Fruit fly (Drosophila melanogaster) whole organism, prepupa: ENCODE data around the gene CG13930.

ENCODE experiments used
- CG32006 ChIP-seq: fragments of 200-800 bp; sonication (Bioruptor generic); optimal IDR thresholded peaks from 3 replicates; lab custom pipeline; 2017; ENCODE audit warnings: missing biosample characterization, mild to moderate bottlenecking, missing genetic modification characterization
- CG8319 ChIP-seq: fragments of 200-800 bp; sonication (Bioruptor generic); optimal IDR thresholded peaks from 3 replicates; lab custom pipeline; 2016; ENCODE audit warnings: missing biosample characterization, missing genetic modification characterization
- Eip93F ChIP-seq: fragments of 200-800 bp; sonication (Bioruptor generic); optimal IDR thresholded peaks from 2 replicates; lab custom pipeline; 2016; ENCODE audit warnings: missing biosample characterization, mild to moderate bottlenecking, missing genetic modification characterization
- Hr38 ChIP-seq: sonication (Bioruptor generic); optimal IDR thresholded peaks from 2 replicates; lab custom pipeline; 2016; ENCODE audit warnings: missing biosample characterization, missing genetic modification characterization
- OdsH ChIP-seq: fragments of 200-800 bp; sonication (Bioruptor generic); optimal IDR thresholded peaks from 3 replicates; lab custom pipeline; 2016; ENCODE audit warnings: missing biosample characterization, missing genetic modification characterization

DNA sequence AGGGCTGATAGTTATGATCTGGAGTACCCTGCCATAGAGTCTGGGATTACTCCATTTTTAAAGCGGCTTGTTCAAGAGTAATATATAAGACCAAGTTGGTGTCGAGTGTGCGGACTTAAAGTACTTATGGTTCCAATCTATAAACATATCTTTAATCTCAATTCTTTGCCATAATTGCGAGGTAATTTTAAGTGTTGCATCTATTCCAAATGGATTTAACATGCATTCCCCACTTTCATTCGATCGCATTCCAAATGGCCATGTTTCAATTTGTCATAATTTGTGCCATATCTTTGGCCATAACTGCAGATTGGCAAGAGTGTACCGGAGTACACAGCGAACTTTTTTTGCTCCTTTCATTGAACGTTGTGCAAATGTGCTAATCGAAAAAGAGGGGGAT lies 38.7 kb upstream of the CG13930 start:
- TF ChIP-seq CG32006 (GFP tag; lab: Kevin White, UChicago), result no peak
- no peak for TF ChIP-seq OdsH (GFP tag; lab: Kevin White, UChicago)
- no peak for TF ChIP-seq Hr38 (GFP tag; lab: Kevin White, UChicago)
- no peak for TF ChIP-seq CG8319 (GFP tag; lab: Kevin White, UChicago)
- TF ChIP-seq Eip93F (GFP tag; lab: Kevin White, UChicago), result no peak
